Worm (Caenorhabditis elegans): ENCODE data around the gene C17G10.10.
"Not testable (repeated sequence)": the region's sequence is repeated elsewhere in the genome, so short reads cannot be mapped to it uniquely, and the experiment has no call there.

The C17G10.10 gene

DNA sequence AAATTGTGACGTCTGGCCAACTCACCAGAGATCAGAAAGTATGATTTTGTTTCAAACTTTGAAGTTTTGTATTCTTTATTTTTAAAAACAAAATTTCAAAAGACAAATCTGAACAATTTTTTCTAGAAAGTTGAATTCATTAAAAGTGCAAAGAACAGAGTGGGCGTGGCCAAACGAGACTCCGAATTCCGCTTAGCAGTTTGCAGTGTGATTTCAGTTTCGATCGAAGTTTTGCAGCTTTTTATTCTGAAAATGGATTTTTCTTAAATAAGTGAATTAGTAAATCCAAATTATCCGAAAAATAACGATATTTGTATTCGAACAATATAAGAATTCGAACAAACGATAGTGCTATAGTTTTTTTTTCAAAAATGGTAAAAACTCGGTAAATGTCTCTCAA, 34.3 kb upstream of the C17G10.10 start:
- TF ChIP-seq flt-1 (GFP tag; IDR thresholded peaks at IDR 0.05) = no peak

ce11 chrII:5630851-5631401, 31.8 kb upstream of the C17G10.10 start, which contains the start of the genes F59E12.6 and npl-4.1:
Gene F59E12.6, minus strand, starts transcription at chrII:5630951.
Gene npl-4.1, plus strand, starts transcription at chrII:5631351.
- TF ChIP-seq ceh-36 (tag; optimal IDR thresholded peaks at IDR 0.05); tbx-37 (GFP tag; conservative IDR thresholded peaks at IDR 0.05); pes-1 (GFP tag; IDR thresholded peaks at IDR 0.05): not testable (repeated sequence)

ce11 chrII:5628326-5628818, 29.2 kb upstream of the C17G10.10 start, which contains the start of gene F59E12.15:
Gene F59E12.15, minus strand, starts transcription at chrII:5628376.
- TF ChIP-seq tra-4 (tag; optimal IDR thresholded peaks at IDR 0.05) (no peak), F13C5.2 (tag; optimal IDR thresholded peaks at IDR 0.05) (no peak), ama-1 (optimal IDR thresholded peaks at IDR 0.05) (no peak), sea-1 (GFP tag; conservative IDR thresholded peaks at IDR 0.05) (no peak), tbx-37 (GFP tag; conservative IDR thresholded peaks at IDR 0.05) (no peak), B0310.2 (tag; optimal IDR thresholded peaks at IDR 0.05) (no peak), scrt-1 (GFP tag; IDR thresholded peaks at IDR 0.05) (no peak), ceh-36 (tag; optimal IDR thresholded peaks at IDR 0.05) (no peak), flt-1 (GFP tag; IDR thresholded peaks at IDR 0.05) (no peak), hmg-4 (GFP tag; optimal IDR thresholded peaks at IDR 0.05) (no peak), ceh-13 (GFP tag; optimal IDR thresholded peaks at IDR 0.05) (no peak), tbx-11 (GFP tag; IDR thresholded peaks at IDR 0.05) (no peak), ets-7 (tag; optimal IDR thresholded peaks at IDR 0.05) (no peak), hnd-1 (tag; optimal IDR thresholded peaks at IDR 0.05) (no peak), hmbx-1 (tag; optimal IDR thresholded peaks at IDR 0.05) (no peak), aly-1 (tag; optimal IDR thresholded peaks at IDR 0.05) (no peak), pes-1 (GFP tag; IDR thresholded peaks at IDR 0.05) (no peak)

- not testable (repeated sequence) for TF ChIP-seq flt-1 (GFP tag; IDR thresholded peaks at IDR 0.05); aly-1 (tag; optimal IDR thresholded peaks at IDR 0.05); B0310.2 (tag; optimal IDR thresholded peaks at IDR 0.05)
These were observed 23.3 kb upstream of the C17G10.10 start, which contains the start of the genes eif-3.L and npl-4.2 for ce11 chrII:5622383-5622939. Gene eif-3.L, minus strand, starts transcription at chrII:5622483. Gene npl-4.2, plus strand, starts transcription at chrII:5622889.

DNA sequence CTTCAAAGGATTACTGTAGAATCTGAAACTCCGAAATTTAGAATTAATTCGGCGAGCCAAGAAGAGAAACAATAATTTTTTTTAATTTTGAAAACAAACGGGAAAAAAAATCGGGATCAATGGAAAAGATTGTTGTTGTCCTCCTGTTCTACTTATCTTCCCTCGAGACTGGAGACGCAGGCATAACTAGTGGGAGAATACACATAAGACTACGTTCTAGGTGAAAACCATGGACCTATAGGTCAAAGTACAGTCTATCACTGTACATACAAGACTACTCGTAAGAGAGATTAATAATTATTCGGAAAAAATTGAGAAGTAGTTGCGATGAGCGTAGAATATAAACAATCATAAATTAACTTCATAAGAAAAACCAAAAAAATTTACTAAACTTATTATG, 20.1 kb upstream of the C17G10.10 start, which contains the start of gene dhs-6:
Gene dhs-6 (minus strand): TSS at position 22 of the 400 bp plus-strand sequence.
- TF ChIP-seq hmbx-1 (tag; optimal IDR thresholded peaks at IDR 0.05) = no peak
- TF ChIP-seq hnd-1 (tag; optimal IDR thresholded peaks at IDR 0.05) = no peak
- TF ChIP-seq pes-1 (GFP tag; IDR thresholded peaks at IDR 0.05) = no peak
- no peak for TF ChIP-seq ceh-36 (tag; optimal IDR thresholded peaks at IDR 0.05)
- no peak for TF ChIP-seq tbx-11 (GFP tag; IDR thresholded peaks at IDR 0.05)

- no peak for TF ChIP-seq tra-4 (tag; optimal IDR thresholded peaks at IDR 0.05)
- no peak for TF ChIP-seq hnd-1 (tag; optimal IDR thresholded peaks at IDR 0.05)
- no peak for TF ChIP-seq ets-7 (tag; optimal IDR thresholded peaks at IDR 0.05)
- TF ChIP-seq B0310.2 (tag; optimal IDR thresholded peaks at IDR 0.05) = no peak
- TF ChIP-seq scrt-1 (GFP tag; IDR thresholded peaks at IDR 0.05) = no peak
- no peak for TF ChIP-seq tbx-37 (GFP tag; conservative IDR thresholded peaks at IDR 0.05)
- no peak for TF ChIP-seq hmbx-1 (tag; optimal IDR thresholded peaks at IDR 0.05)
- TF ChIP-seq ceh-36 (tag; optimal IDR thresholded peaks at IDR 0.05) = no peak
- no peak for TF ChIP-seq F13C5.2 (tag; optimal IDR thresholded peaks at IDR 0.05)
- no peak for TF ChIP-seq ama-1 (optimal IDR thresholded peaks at IDR 0.05)
- no peak for TF ChIP-seq hmg-4 (GFP tag; optimal IDR thresholded peaks at IDR 0.05)
- no peak for TF ChIP-seq pes-1 (GFP tag; IDR thresholded peaks at IDR 0.05)
- TF ChIP-seq tbx-11 (GFP tag; IDR thresholded peaks at IDR 0.05) = no peak
- no peak for TF ChIP-seq sea-1 (GFP tag; conservative IDR thresholded peaks at IDR 0.05)
These were observed 8.6 kb upstream of the C17G10.10 start, which contains the start of gene C17G10.7 for ce11 chrII:5607756-5608155. Gene C17G10.7, minus strand, starts transcription at chrII:5607856.

DNA sequence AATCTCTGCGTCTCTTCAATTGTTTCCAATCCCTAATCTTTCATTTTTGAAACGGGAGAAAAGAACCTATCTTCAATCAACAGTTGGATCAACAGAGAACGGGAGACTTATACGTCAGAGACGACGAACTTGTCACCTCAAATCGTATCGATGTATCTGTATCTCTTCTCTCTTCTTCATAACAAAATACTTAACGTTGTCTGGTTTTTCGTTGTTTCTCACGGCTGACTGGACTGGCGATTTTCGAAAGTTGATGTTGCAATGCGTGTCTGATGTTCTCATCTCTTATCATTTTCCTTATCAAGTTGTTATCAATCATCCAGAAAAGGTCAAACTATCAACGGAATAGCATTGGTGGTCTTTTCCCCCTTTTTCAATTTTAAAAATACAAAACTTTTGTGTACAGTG, 6.4 kb upstream of the C17G10.10 start:
- no peak for TF ChIP-seq tbx-37 (GFP tag; conservative IDR thresholded peaks at IDR 0.05)
- TF ChIP-seq tra-4 (tag; optimal IDR thresholded peaks at IDR 0.05) = no peak
- no peak for TF ChIP-seq scrt-1 (GFP tag; IDR thresholded peaks at IDR 0.05)
- TF ChIP-seq hmbx-1 (tag; optimal IDR thresholded peaks at IDR 0.05) = no peak
- TF ChIP-seq pes-1 (GFP tag; IDR thresholded peaks at IDR 0.05) = no peak
- TF ChIP-seq ama-1 (optimal IDR thresholded peaks at IDR 0.05) = no peak
- no peak for TF ChIP-seq B0310.2 (tag; optimal IDR thresholded peaks at IDR 0.05)
- no peak for TF ChIP-seq F13C5.2 (tag; optimal IDR thresholded peaks at IDR 0.05)
- TF ChIP-seq ets-7 (tag; optimal IDR thresholded peaks at IDR 0.05) = no peak
- TF ChIP-seq aly-1 (tag; optimal IDR thresholded peaks at IDR 0.05) = no peak
- no peak for TF ChIP-seq ceh-36 (tag; optimal IDR thresholded peaks at IDR 0.05)
- TF ChIP-seq ceh-13 (GFP tag; optimal IDR thresholded peaks at IDR 0.05) = no peak
- TF ChIP-seq sea-1 (GFP tag; conservative IDR thresholded peaks at IDR 0.05) = no peak
- TF ChIP-seq flt-1 (GFP tag; IDR thresholded peaks at IDR 0.05) = no peak
- no peak for TF ChIP-seq tbx-11 (GFP tag; IDR thresholded peaks at IDR 0.05)
- TF ChIP-seq hmg-4 (GFP tag; optimal IDR thresholded peaks at IDR 0.05) = no peak
- TF ChIP-seq hnd-1 (tag; optimal IDR thresholded peaks at IDR 0.05) = no peak

- TF ChIP-seq tbx-37 (GFP tag; conservative IDR thresholded peaks at IDR 0.05) (no peak), ceh-36 (tag; optimal IDR thresholded peaks at IDR 0.05) (no peak), ama-1 (optimal IDR thresholded peaks at IDR 0.05) (no peak), tra-4 (tag; optimal IDR thresholded peaks at IDR 0.05) (no peak), F13C5.2 (tag; optimal IDR thresholded peaks at IDR 0.05) (no peak), ets-7 (tag; optimal IDR thresholded peaks at IDR 0.05) (no peak), hmg-4 (GFP tag; optimal IDR thresholded peaks at IDR 0.05) (no peak), flt-1 (GFP tag; IDR thresholded peaks at IDR 0.05) (no peak), scrt-1 (GFP tag; IDR thresholded peaks at IDR 0.05) (no peak), tbx-11 (GFP tag; IDR thresholded peaks at IDR 0.05) (no peak), hmbx-1 (tag; optimal IDR thresholded peaks at IDR 0.05) (no peak), B0310.2 (tag; optimal IDR thresholded peaks at IDR 0.05) (no peak), aly-1 (tag; optimal IDR thresholded peaks at IDR 0.05) (no peak), ceh-13 (GFP tag; optimal IDR thresholded peaks at IDR 0.05) (no peak), hnd-1 (tag; optimal IDR thresholded peaks at IDR 0.05) (no peak), pes-1 (GFP tag; IDR thresholded peaks at IDR 0.05) (no peak), sea-1 (GFP tag; conservative IDR thresholded peaks at IDR 0.05) (no peak)
These were observed 5.3 kb upstream of the C17G10.10 start for ce11 chrII:5604441-5604840.
